Worm (Caenorhabditis elegans) whole organism, late embryonic: Measurements from ENCODE around the gene R144.12.

Source experiments
- F13H6.1 ChIP-seq: sonication (generic microtip); optimal IDR thresholded peaks from 2 replicates; lab custom pipeline; 2016; ENCODE audit warnings: missing genetic modification characterization, missing compliant biosample characterization
- K02D7.2 ChIP-seq: sonication (generic microtip); optimal IDR thresholded peaks from 2 replicates; lab custom pipeline; 2017; ENCODE audit warnings: mild to moderate bottlenecking, missing genetic modification characterization, missing compliant biosample characterization
- ahr-1 ChIP-seq: sonication (generic microtip); optimal IDR thresholded peaks from 2 replicates; lab custom pipeline; 2016; ENCODE audit warnings: missing genetic modification characterization, missing compliant biosample characterization
- ceh-14 ChIP-seq: sonication (generic microtip); optimal IDR thresholded peaks from 2 replicates; lab custom pipeline; 2016; ENCODE audit warnings: missing genotype, missing genetic modification characterization, missing compliant biosample characterization
- ceh-22 ChIP-seq: sonication (generic microtip); optimal IDR thresholded peaks from 2 replicates; lab custom pipeline; 2017; ENCODE audit warnings: missing biosample characterization, missing genetic modification characterization
- ceh-24 ChIP-seq: sonication (generic microtip); optimal IDR thresholded peaks from 2 replicates; lab custom pipeline; 2016; ENCODE audit warnings: mild to moderate bottlenecking, missing genetic modification characterization, missing compliant biosample characterization
- ceh-31 ChIP-seq: sonication (generic microtip); optimal IDR thresholded peaks from 2 replicates; lab custom pipeline; 2016; ENCODE audit warnings: missing genetic modification characterization, missing compliant biosample characterization
- ceh-34 ChIP-seq: sonication (generic microtip); optimal IDR thresholded peaks from 2 replicates; lab custom pipeline; 2016; ENCODE audit warnings: mild to moderate bottlenecking, missing genetic modification characterization, missing compliant biosample characterization
- ceh-48 ChIP-seq: sonication (generic microtip); optimal IDR thresholded peaks from 2 replicates; lab custom pipeline; 2016; ENCODE audit warnings: missing genetic modification characterization, inconsistent platforms, missing compliant biosample characterization
- ceh-6 ChIP-seq: fragments of 200-800 bp; sonication (Bioruptor generic); optimal IDR thresholded peaks from 2 replicates; lab custom pipeline; 2018; ENCODE audit warnings: mild to moderate bottlenecking, missing genetic modification characterization, missing compliant biosample characterization
- ceh-9 ChIP-seq: sonication (generic microtip); optimal IDR thresholded peaks from 2 replicates; lab custom pipeline; 2016; ENCODE audit warnings: mild to moderate bottlenecking, missing genetic modification characterization, inconsistent platforms, missing compliant biosample characterization
- che-1 ChIP-seq: sonication (generic microtip); optimal IDR thresholded peaks from 2 replicates; lab custom pipeline; 2016; ENCODE audit warnings: mild to moderate bottlenecking, missing genetic modification characterization, missing compliant biosample characterization
- dve-1 ChIP-seq: sonication (generic microtip); optimal IDR thresholded peaks from 2 replicates; lab custom pipeline; 2017; ENCODE audit warnings: antibody characterized with exemption, mild to moderate bottlenecking, missing genetic modification characterization, missing compliant biosample characterization
- elt-2 ChIP-seq: sonication (generic microtip); optimal IDR thresholded peaks from 2 replicates; lab custom pipeline; 2016; ENCODE audit warnings: missing genetic modification reagents, missing genetic modification characterization, missing compliant biosample characterization
- fkh-10 ChIP-seq: fragments of 150-350 bp; optimal IDR thresholded peaks from 2 replicates; lab custom pipeline; 2014; ENCODE audit warnings: missing biosample characterization, missing genetic modification reagents, missing genetic modification characterization
- hlh-13 ChIP-seq: fragments of 200-800 bp; sonication (Bioruptor generic); optimal IDR thresholded peaks from 2 replicates; lab custom pipeline; 2018; ENCODE audit warnings: mild to moderate bottlenecking, missing genetic modification characterization, missing compliant biosample characterization
- hlh-15 ChIP-seq: sonication (generic microtip); optimal IDR thresholded peaks from 2 replicates; lab custom pipeline; 2016; ENCODE audit warnings: missing genetic modification characterization, missing compliant biosample characterization
- hlh-30 ChIP-seq: sonication (generic microtip); optimal IDR thresholded peaks from 2 replicates; lab custom pipeline; 2017; ENCODE audit warnings: antibody characterized with exemption, missing genetic modification characterization, missing compliant biosample characterization; ENCODE audit not compliant: insufficient read depth
- lim-6 ChIP-seq: sonication (generic microtip); optimal IDR thresholded peaks from 2 replicates; lab custom pipeline; 2016; ENCODE audit warnings: missing genetic modification characterization, missing compliant biosample characterization
- madf-2 ChIP-seq: sonication (generic microtip); optimal IDR thresholded peaks from 2 replicates; lab custom pipeline; 2017; ENCODE audit warnings: missing genetic modification characterization, missing compliant biosample characterization
- nhr-232 ChIP-seq: sonication (generic microtip); optimal IDR thresholded peaks from 2 replicates; lab custom pipeline; 2016; ENCODE audit warnings: missing genetic modification characterization, missing compliant biosample characterization
- npax-4 ChIP-seq: sonication (generic microtip); optimal IDR thresholded peaks from 2 replicates; lab custom pipeline; 2016; ENCODE audit warnings: missing genetic modification characterization, missing compliant biosample characterization
- odd-2 ChIP-seq: sonication (generic microtip); optimal IDR thresholded peaks from 2 replicates; lab custom pipeline; 2017; ENCODE audit warnings: antibody characterized with exemption, mild to moderate bottlenecking, missing genetic modification characterization, missing compliant biosample characterization
- pax-1 ChIP-seq: fragments of 150-350 bp; optimal IDR thresholded peaks from 2 replicates; lab custom pipeline; 2014; ENCODE audit warnings: missing biosample characterization, missing genetic modification characterization
- pha-2 ChIP-seq: sonication (generic microtip); optimal IDR thresholded peaks from 2 replicates; lab custom pipeline; 2017; ENCODE audit warnings: mild to moderate bottlenecking, missing genetic modification characterization, missing compliant biosample characterization
- pqm-1 ChIP-seq: sonication (generic microtip); optimal IDR thresholded peaks from 2 replicates; lab custom pipeline; 2016; ENCODE audit warnings: missing genetic modification characterization, missing compliant biosample characterization
- pros-1 ChIP-seq: fragments of 150-350 bp; optimal IDR thresholded peaks from 2 replicates; lab custom pipeline; 2014; ENCODE audit warnings: missing biosample characterization, missing genetic modification reagents, missing genetic modification characterization
- ref-2 ChIP-seq: sonication (generic microtip); optimal IDR thresholded peaks from 2 replicates; lab custom pipeline; 2016; ENCODE audit warnings: missing genetic modification characterization, missing compliant biosample characterization
- sox-2 ChIP-seq: fragments of 200-800 bp; sonication (Bioruptor generic); IDR thresholded peaks from 2 replicates; pipeline ENCODE4 v1.3.6; 2022; ENCODE audit warnings: missing genetic modification reagents, missing genetic modification characterization, missing compliant biosample characterization
- sox-4 ChIP-seq: sonication (generic microtip); optimal IDR thresholded peaks from 2 replicates; lab custom pipeline; 2017; ENCODE audit warnings: mild to moderate bottlenecking, missing genetic modification characterization, inconsistent platforms, missing compliant biosample characterization
- syd-9 ChIP-seq: sonication (generic microtip); optimal IDR thresholded peaks from 2 replicates; lab custom pipeline; 2016; ENCODE audit warnings: mild to moderate bottlenecking, missing genetic modification characterization, moderate library complexity, missing compliant biosample characterization
- tbx-2 ChIP-seq: sonication (generic microtip); optimal IDR thresholded peaks from 2 replicates; lab custom pipeline; 2016; ENCODE audit warnings: missing genetic modification characterization, missing compliant biosample characterization
- tbx-7 ChIP-seq: sonication (generic microtip); optimal IDR thresholded peaks from 2 replicates; lab custom pipeline; 2016; ENCODE audit warnings: missing genotype, missing genetic modification characterization, missing compliant biosample characterization
- unc-3 ChIP-seq, 2 experiments: fragments of 200-800 bp in 1 of 2; sonication (Bioruptor generic) in 1 of 2; sonication (generic microtip) in 1 of 2; conservative IDR thresholded peaks in 1 of 2; optimal IDR thresholded peaks in 1 of 2; 2 replicates each; pipeline versions ENCODE4 v1.3.6 to Lab custom; 2016 to 2022; ENCODE audit warnings: missing compliant biosample characterization in 2 of 2, missing genetic modification characterization in 2 of 2, missing genetic modification reagents in 1 of 2
- unc-55 ChIP-seq: sonication (generic microtip); optimal IDR thresholded peaks from 2 replicates; lab custom pipeline; 2017; ENCODE audit warnings: missing biosample characterization, missing genetic modification reagents, missing genetic modification characterization
- ztf-16 ChIP-seq: sonication (generic microtip); optimal IDR thresholded peaks from 2 replicates; lab custom pipeline; 2017; ENCODE audit warnings: missing genetic modification characterization, missing compliant biosample characterization

R144.12 gene

DNA sequence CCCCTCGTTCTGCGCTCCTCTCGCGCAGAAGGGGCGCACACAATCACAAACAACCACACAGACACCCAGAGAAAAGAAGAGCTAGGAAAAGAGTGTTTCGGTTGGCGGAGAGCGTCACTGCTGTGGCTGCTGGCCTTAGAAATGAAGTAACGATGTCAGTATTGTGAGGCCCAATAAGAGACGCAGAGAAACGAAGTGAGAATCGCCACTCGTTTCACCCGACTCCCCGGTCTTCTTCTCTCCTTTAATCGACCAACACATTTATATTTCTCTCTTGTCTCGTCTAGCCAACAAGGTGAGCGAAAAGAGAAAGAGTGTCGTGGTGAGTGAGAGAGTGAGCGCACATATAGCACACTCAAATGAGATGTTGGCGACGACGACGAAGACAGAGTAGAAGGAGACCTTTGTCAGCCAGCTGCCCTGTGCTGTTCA lies 7.2 kb upstream of the R144.12 start (continued):
- peak; percentile 53; the same call in 1 of the 2 replicates for TF ChIP-seq sox-2 (GFP tag; lab: Robert Waterston, UW)
- no peak for TF ChIP-seq tbx-7 (tag; lab: Kevin White, UChicago)
- TF ChIP-seq elt-2 (tag; lab: Kevin White, UChicago): peak; percentile 20
- TF ChIP-seq K02D7.2 (tag; lab: Kevin White, UChicago): no peak
- peak; percentile 83 for TF ChIP-seq syd-9 (tag; lab: Kevin White, UChicago)
- no peak for TF ChIP-seq hlh-13 (GFP tag; lab: Kevin White, UChicago)
- no peak for TF ChIP-seq unc-3 (GFP tag; conservative IDR thresholded peaks at IDR 0.05; lab: Robert Waterston, UW)
- no peak for TF ChIP-seq unc-3 (tag; optimal IDR thresholded peaks at IDR 0.05; lab: Kevin White, UChicago)
- TF ChIP-seq hlh-30: peak; percentile 73
- TF ChIP-seq ceh-9: no peak
- peak; percentile 91 for TF ChIP-seq ceh-34
- peak; percentile 29 for TF ChIP-seq odd-2
- peak; percentile 92 for TF ChIP-seq ref-2 (tag; lab: Kevin White, UChicago)
- peak; percentile 97 for TF ChIP-seq tbx-2 (tag; lab: Kevin White, UChicago)
- no peak for TF ChIP-seq che-1 (tag; lab: Kevin White, UChicago)
- no peak for TF ChIP-seq npax-4 (tag; lab: Kevin White, UChicago)
- TF ChIP-seq, all 69 proteins: peak for 41

DNA sequence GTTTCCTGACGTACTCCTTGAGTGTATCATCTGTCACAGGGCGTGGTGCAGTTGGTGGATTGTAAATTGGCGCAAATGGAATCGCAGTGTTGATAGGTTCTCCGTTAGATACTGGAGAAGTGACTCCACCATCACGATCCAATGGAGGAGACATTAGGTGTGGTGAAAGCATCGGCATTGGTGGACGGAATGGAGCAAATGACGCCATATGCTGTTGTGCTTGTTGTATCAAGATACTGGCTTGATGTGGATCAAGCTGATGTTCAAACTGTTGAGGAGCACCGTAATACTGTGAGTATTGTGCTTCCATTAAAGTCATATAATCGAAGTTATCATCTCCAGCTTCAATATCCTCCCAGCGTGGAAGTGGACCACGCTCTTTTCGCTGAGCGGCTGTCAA lies 5.7 kb upstream of the R144.12 start:
- TF ChIP-seq pros-1 (tag; lab: Kevin White, UChicago) (no peak), hlh-15 (tag; lab: Kevin White, UChicago) (no peak), F13H6.1 (tag; lab: Kevin White, UChicago) (no peak), nhr-232 (tag; lab: Kevin White, UChicago) (no peak), dve-1 (tag; lab: Kevin White, UChicago) (no peak), madf-2 (tag; lab: Kevin White, UChicago) (no peak)
- TF ChIP-seq, all 69 proteins: peak for 0

DNA sequence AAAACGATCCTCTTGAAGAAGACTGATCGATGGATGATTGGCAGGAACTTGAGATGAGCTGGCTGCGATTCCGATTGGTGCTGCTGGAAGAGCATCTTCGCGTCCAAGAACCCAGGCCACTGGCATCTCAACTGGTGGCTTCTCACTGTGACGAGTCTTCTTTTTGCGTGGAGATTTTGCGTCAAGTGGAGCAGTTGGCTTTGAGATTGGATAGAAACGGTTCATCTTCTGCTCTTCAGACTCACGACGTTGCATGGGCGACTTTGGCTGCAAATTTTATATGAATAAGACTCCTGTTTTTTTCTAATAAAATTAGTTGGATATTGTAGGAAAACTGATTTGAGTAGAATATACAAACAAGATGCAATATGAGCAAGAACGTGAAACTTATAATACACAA lies 3.9 kb upstream of the R144.12 start:
- TF ChIP-seq nhr-232 (tag; lab: Kevin White, UChicago) (no peak), pros-1 (tag; lab: Kevin White, UChicago) (no peak), ceh-22 (tag; lab: Kevin White, UChicago) (no peak), ahr-1 (tag; lab: Kevin White, UChicago) (no peak), lim-6 (tag; lab: Kevin White, UChicago) (no peak), ztf-16 (tag; lab: Kevin White, UChicago) (no peak), ceh-34 (no peak), ceh-6 (GFP tag; lab: Kevin White, UChicago) (no peak), ceh-48 (no peak), fkh-10 (no peak)
- TF ChIP-seq, all 69 proteins: peak for 0

ce11 chrIII:5008730-5009129 lies 1.9 kb upstream of the R144.12 start, which contains the start of gene R144.11:
Gene R144.11, minus strand, starts transcription at chrIII:5008830.
- TF ChIP-seq ahr-1 (tag; lab: Kevin White, UChicago) (no peak), K02D7.2 (tag; lab: Kevin White, UChicago) (no peak), npax-4 (tag; lab: Kevin White, UChicago) (no peak), sox-4 (tag; lab: Kevin White, UChicago) (no peak), ceh-24 (no peak)

ce11 chrIII:5004621-5005020 lies 2.2 kb downstream of the R144.12 start, which contains the start of gene R144.6:
Gene R144.6, minus strand, starts transcription at chrIII:5004721.
- TF ChIP-seq pha-2 (tag; lab: Kevin White, UChicago) (no peak), ceh-48 (no peak), ceh-34 (no peak), unc-55 (GFP tag; lab: Kevin White, UChicago) (no peak), ref-2 (tag; lab: Kevin White, UChicago) (no peak), pros-1 (tag; lab: Kevin White, UChicago) (no peak), ceh-31 (no peak), unc-3 (GFP tag; conservative IDR thresholded peaks at IDR 0.05; lab: Robert Waterston, UW) (no peak), unc-3 (tag; optimal IDR thresholded peaks at IDR 0.05; lab: Kevin White, UChicago) (no peak), pqm-1 (tag; lab: Kevin White, UChicago) (no peak), sox-2 (GFP tag; lab: Robert Waterston, UW) (no peak), ahr-1 (tag; lab: Kevin White, UChicago) (no peak), nhr-232 (tag; lab: Kevin White, UChicago) (no peak), ceh-14 (tag; lab: Kevin White, UChicago) (no peak), pax-1 (tag; lab: Kevin White, UChicago) (no peak), hlh-30 (no peak), ceh-6 (GFP tag; lab: Kevin White, UChicago) (no peak)
